Worm (Caenorhabditis elegans) whole organism, midembryonic: ENCODE results near the gene T08H10.3.
"Not testable (repeated sequence)": the region's sequence is repeated elsewhere in the genome, so short reads cannot be mapped to it uniquely, and the experiment has no call there.

Experiments
- T22C8.4 ChIP-seq: fragments of 200-800 bp; sonication (Bioruptor generic); IDR thresholded peaks from 2 replicates; pipeline ENCODE4 v1.3.6; 2022; ENCODE audit warnings: missing genetic modification characterization, missing compliant biosample characterization
- cog-1 ChIP-seq: sonication (generic microtip); optimal IDR thresholded peaks from 2 replicates; lab custom pipeline; 2016; ENCODE audit warnings: missing genetic modification characterization, missing compliant biosample characterization
- flt-1 ChIP-seq: fragments of 200-800 bp; sonication (Bioruptor generic); IDR thresholded peaks from 2 replicates; pipeline ENCODE4 v1.3.6; 2022; ENCODE audit warnings: missing genetic modification characterization, missing compliant biosample characterization
- klf-2 ChIP-seq: fragments of 200-800 bp; sonication (Bioruptor generic); conservative IDR thresholded peaks from 2 replicates; pipeline ENCODE4 v1.3.6; 2022; ENCODE audit warnings: missing genetic modification reagents, missing genetic modification characterization, missing compliant biosample characterization
- med-1 ChIP-seq: sonication (generic microtip); optimal IDR thresholded peaks from 2 replicates; lab custom pipeline; 2017; ENCODE audit warnings: missing genetic modification characterization, mild to moderate bottlenecking, missing compliant biosample characterization, antibody characterized with exemption, missing genetic modification reagents; ENCODE audit not compliant: insufficient read depth
- ref-1 ChIP-seq: fragments of 200-800 bp; sonication (Bioruptor generic); conservative IDR thresholded peaks from 2 replicates; pipeline ENCODE4 v1.3.6; 2022; ENCODE audit warnings: missing genetic modification reagents, missing genetic modification characterization, missing compliant biosample characterization
- tab-1 ChIP-seq: fragments of 200-800 bp; sonication (Bioruptor generic); IDR thresholded peaks from 2 replicates; pipeline ENCODE4 v1.3.6; 2022; ENCODE audit warnings: missing genetic modification characterization, missing compliant biosample characterization
- ztf-23 ChIP-seq: fragments of 200-800 bp; sonication (Bioruptor generic); IDR thresholded peaks from 2 replicates; pipeline ENCODE4 v1.3.6; 2022; ENCODE audit warnings: missing genetic modification reagents, missing genetic modification characterization, missing compliant biosample characterization
- ztf-29 ChIP-seq: fragments of 200-800 bp; sonication (Bioruptor generic); IDR thresholded peaks from 2 replicates; pipeline ENCODE4 v1.3.6; 2022; ENCODE audit warnings: missing genetic modification reagents, missing genetic modification characterization, missing compliant biosample characterization

- not testable (repeated sequence) for TF ChIP-seq flt-1 (GFP tag; lab: Robert Waterston, UW); ref-1 (GFP tag; lab: Robert Waterston, UW); med-1 (GFP tag; lab: Kevin White, UChicago); ztf-29 (GFP tag; lab: Robert Waterston, UW); cog-1 (tag; lab: Kevin White, UChicago); tab-1; klf-2; ztf-23; T22C8.4 (GFP tag; lab: Robert Waterston, UW)
Observed at ce11 chrV:4474543-4474942, 3.4 kb downstream of the T08H10.3 start, which contains the start of gene str-35.
